Worm (Caenorhabditis elegans) whole organism, L1 larva: ENCODE data around the gene nhr-157.

Experiments used
- nhr-11 ChIP-seq: fragments of 150-350 bp; optimal IDR thresholded peaks from 2 replicates; lab custom pipeline; 2014; ENCODE audit warnings: missing biosample characterization, missing genetic modification characterization
- vab-15 ChIP-seq: sonication (generic microtip); optimal IDR thresholded peaks from 2 replicates; lab custom pipeline; 2017; ENCODE audit warnings: missing genotype, mild to moderate bottlenecking, missing genetic modification characterization, missing compliant biosample characterization

DNA sequence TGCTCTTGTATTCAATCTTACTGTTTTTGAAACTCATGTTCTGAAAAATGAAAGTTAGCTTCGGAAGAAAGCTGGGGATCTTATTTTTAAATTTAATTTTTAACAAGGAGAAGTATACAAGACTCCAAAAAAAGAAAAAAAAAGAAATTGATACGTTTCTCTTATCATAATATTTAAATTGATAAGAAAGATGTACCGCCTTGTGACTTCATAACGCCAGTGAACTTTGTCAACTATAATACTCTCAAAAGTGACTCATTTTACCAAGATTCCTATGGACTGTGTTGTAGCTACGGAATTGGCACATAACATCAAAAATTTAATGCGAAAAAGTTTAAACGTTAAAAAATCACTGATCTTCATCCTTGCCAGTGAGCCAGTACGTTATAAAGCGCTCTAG lies 17.0 kb downstream of the nhr-157 start:
- TF ChIP-seq nhr-11, result no peak
- no peak for TF ChIP-seq vab-15 (tag; lab: Kevin White, UChicago)
